Fruit fly (Drosophila melanogaster): ENCODE measurements around the gene CG9689.

CG9689 gene

dm6 chrX:9892834-9893233, 11.1 kb downstream of the CG9689 start (continued):
- TF ChIP-seq tap (tag; optimal IDR thresholded peaks at IDR 0.05): peak; percentile 4
- no peak for TF ChIP-seq Dp (GFP tag; optimal IDR thresholded peaks at IDR 0.05)
- peak; percentile 65 for TF ChIP-seq row (GFP tag; IDR thresholded peaks at IDR 0.05)
- peak; percentile 60; the same call in 1 of the 2 replicates for TF ChIP-seq vvl (GFP tag; IDR thresholded peaks at IDR 0.05)
- TF ChIP-seq chif (GFP tag; optimal IDR thresholded peaks at IDR 0.05): peak; percentile 15 to 19
- peak; percentile 38 for TF ChIP-seq CG15269 (tag; optimal IDR thresholded peaks at IDR 0.05)
- no peak for TF ChIP-seq CG30431 (GFP tag; optimal IDR thresholded peaks at IDR 0.05)
- peak; percentile 24 for TF ChIP-seq CG7786 (GFP tag; optimal IDR thresholded peaks at IDR 0.05)
- TF ChIP-seq CG30403 (GFP tag; optimal IDR thresholded peaks at IDR 0.05): peak; percentile 37
- no peak for TF ChIP-seq salm (tag; optimal IDR thresholded peaks at IDR 0.05)
- TF ChIP-seq HLH3B (GFP tag; IDR thresholded peaks at IDR 0.05): peak; percentile 42; the same call in 1 of the 2 replicates
- peak; percentile 42; the same call in 1 of the 4 replicates for TF ChIP-seq Gug (GFP tag; IDR thresholded peaks at IDR 0.05)
- no peak for TF ChIP-seq btn (GFP tag; optimal IDR thresholded peaks at IDR 0.05)
- TF ChIP-seq slbo (GFP tag; IDR thresholded peaks at IDR 0.05): peak; percentile 69
- peak; percentile 51; the same call in 1 of the 2 replicates for TF ChIP-seq Rfx (GFP tag; IDR thresholded peaks at IDR 0.05)
- TF ChIP-seq CG4730 (GFP tag; IDR thresholded peaks at IDR 0.05): peak; percentile 38; the same call in 1 of the 2 replicates
- peak; percentile 10 for TF ChIP-seq CG4424 (GFP tag; optimal IDR thresholded peaks at IDR 0.05)
- 0 out of 2 replicates have a peak, but pooled peaks have one; percentile 19 for TF ChIP-seq CG3847 (GFP tag; IDR thresholded peaks at IDR 0.05)
- peak; percentile 20 for TF ChIP-seq phol (tag; optimal IDR thresholded peaks at IDR 0.05)
- 0 out of 2 replicates have a peak, but pooled peaks have one; percentile 14 for TF ChIP-seq CG4404 (GFP tag; IDR thresholded peaks at IDR 0.05)
- peak; percentile 32 for TF ChIP-seq nmo (GFP tag; optimal IDR thresholded peaks at IDR 0.05)
- TF ChIP-seq CG10366 (GFP tag; IDR thresholded peaks at IDR 0.05): peak; percentile 34; the same call in 1 of the 2 replicates
- peak; percentile 61; the same call in 2 of the 3 replicates for TF ChIP-seq ken (GFP tag; IDR thresholded peaks at IDR 0.05)
- TF ChIP-seq CG17829 (tag; optimal IDR thresholded peaks at IDR 0.05): peak; percentile 8
- TF ChIP-seq CG7928 (GFP tag; optimal IDR thresholded peaks at IDR 0.05): no peak
- peak; percentile 27 for TF ChIP-seq CG9817 (tag; optimal IDR thresholded peaks at IDR 0.05)
- TF ChIP-seq lov (optimal IDR thresholded peaks at IDR 0.05): no peak
- TF ChIP-seq lov (GFP tag; IDR thresholded peaks at IDR 0.05): 0 out of 3 replicates have a peak, but pooled peaks have one; percentile 20
- peak; percentile 23 for TF ChIP-seq lilli (GFP tag; optimal IDR thresholded peaks at IDR 0.05)
- TF ChIP-seq CG4854 (GFP tag; optimal IDR thresholded peaks at IDR 0.05): no peak
- TF ChIP-seq lmd (GFP tag; IDR thresholded peaks at IDR 0.05): peak; percentile 63
- TF ChIP-seq CG7839 (tag; optimal IDR thresholded peaks at IDR 0.05): peak; percentile 46
- TF ChIP-seq cg (GFP tag; optimal IDR thresholded peaks at IDR 0.05): no peak
- TF ChIP-seq CG9215 (GFP tag; IDR thresholded peaks at IDR 0.05): peak; percentile 37; the same call in 1 of the 2 replicates
- peak; percentile 0 for TF ChIP-seq CG15514 (GFP tag; optimal IDR thresholded peaks at IDR 0.05)
- 0 out of 2 replicates have a peak, but pooled peaks have one; percentile 32 for TF ChIP-seq CG11247 (GFP tag; IDR thresholded peaks at IDR 0.05)
- TF ChIP-seq CG34422 (GFP tag; IDR thresholded peaks at IDR 0.05): no peak; the same call in 2 of the 3 replicates
- TF ChIP-seq Drgx (GFP tag; IDR thresholded peaks at IDR 0.05): 0 out of 2 replicates have a peak, but pooled peaks have one; percentile 28
- peak; percentile 23; the same call in 1 of the 2 replicates for TF ChIP-seq CG32767 (GFP tag; IDR thresholded peaks at IDR 0.05)
- TF ChIP-seq crp (GFP tag; optimal IDR thresholded peaks at IDR 0.05): no peak
- no peak for TF ChIP-seq Hr3 (GFP tag; optimal IDR thresholded peaks at IDR 0.05)
- TF ChIP-seq CG17328 (GFP tag; IDR thresholded peaks at IDR 0.05): 0 out of 2 replicates have a peak, but pooled peaks have one; percentile 10
- no peak for TF ChIP-seq jing (GFP tag; optimal IDR thresholded peaks at IDR 0.05)
- no peak for TF ChIP-seq CG13894 (tag; optimal IDR thresholded peaks at IDR 0.05)
- TF ChIP-seq CG8765 (GFP tag; IDR thresholded peaks at IDR 0.05): no peak
- TF ChIP-seq CG12769 (tag; optimal IDR thresholded peaks at IDR 0.05): peak; percentile 52
- peak; percentile 60 for TF ChIP-seq CG11504 (tag; optimal IDR thresholded peaks at IDR 0.05)
- TF ChIP-seq CG31441 (GFP tag; IDR thresholded peaks at IDR 0.05): 0 out of 2 replicates have a peak, but pooled peaks have one; percentile 32
- TF ChIP-seq chn (GFP tag; optimal IDR thresholded peaks at IDR 0.05): no peak
- peak; percentile 52 for TF ChIP-seq Sox102F (GFP tag; optimal IDR thresholded peaks at IDR 0.05)
